Fruit fly (Drosophila melanogaster) S2 (cell line): ENCODE data around the gene CG7974.

Source experiments
- CG8478 ChIP-seq: fragments of >200 bp; optimal IDR thresholded peaks from 2 replicates; lab custom pipeline; 2018
- CTCF ChIP-seq, 2 experiments: fragments of >200 bp; optimal IDR thresholded peaks; 2 replicates each; lab custom pipeline; 2018

- TF ChIP-seq CTCF (optimal IDR thresholded peaks at IDR 0.05; lab: Kevin White, UChicago) (peak in 1 of 2 experiments; percentile 13), CG8478 (no peak)
Observed at dm6 chr3L:1639185-1639812, 25.6 kb upstream of the CG7974 start, which contains the start of the genes Mettl2 and Bgb.
